Fruit fly (Drosophila melanogaster) whole organism, embryonic: Measurements from ENCODE around the gene GXIVsPLA2.

Experiments
- ATbp ChIP-seq: fragments of 200-800 bp; sonication (Bioruptor generic); optimal IDR thresholded peaks from 2 replicates; lab custom pipeline; 2017; ENCODE audit warnings: missing biosample characterization, mild to moderate bottlenecking, missing genetic modification characterization, missing genetic modification reagents
- Atf-2 ChIP-seq: fragments of 200-800 bp; sonication (Bioruptor generic); optimal IDR thresholded peaks from 2 replicates; lab custom pipeline; 2016; ENCODE audit warnings: missing biosample characterization, missing genetic modification characterization
- Bgb ChIP-seq: fragments of 200-800 bp; sonication (Bioruptor generic); IDR thresholded peaks from 2 replicates; pipeline ENCODE4 v1.3.6; 2022; ENCODE audit warnings: missing biosample characterization, missing genetic modification characterization; ENCODE audit not compliant: partially characterized antibody
- CG10209 ChIP-seq: fragments of 200-800 bp; sonication (Bioruptor generic); optimal IDR thresholded peaks from 3 replicates; lab custom pipeline; 2017; ENCODE audit warnings: missing biosample characterization, mild to moderate bottlenecking, missing genetic modification characterization, missing genetic modification reagents
- CG10267 ChIP-seq: fragments of 200-800 bp; sonication (Bioruptor generic); optimal IDR thresholded peaks from 2 replicates; lab custom pipeline; 2018; ENCODE audit warnings: missing biosample characterization, mild to moderate bottlenecking, missing genetic modification characterization, moderate library complexity
- CG10274 ChIP-seq: fragments of 200-800 bp; sonication (Bioruptor generic); optimal IDR thresholded peaks from 3 replicates; lab custom pipeline; 2017; ENCODE audit warnings: missing biosample characterization, mild to moderate bottlenecking, missing genetic modification characterization
- CG10565 ChIP-seq: fragments of 200-800 bp; sonication (Bioruptor generic); optimal IDR thresholded peaks from 3 replicates; lab custom pipeline; 2016; ENCODE audit warnings: missing biosample characterization, mild to moderate bottlenecking, missing genetic modification characterization
- CG15514 ChIP-seq: fragments of 200-800 bp; sonication (Bioruptor generic); optimal IDR thresholded peaks from 3 replicates; lab custom pipeline; 2017; ENCODE audit warnings: missing biosample characterization, missing genetic modification characterization, mild to moderate bottlenecking, moderate library complexity, missing genetic modification reagents
- CG1603 ChIP-seq: fragments of 200-800 bp; sonication (Bioruptor generic); optimal IDR thresholded peaks from 2 replicates; lab custom pipeline; 2019; ENCODE audit warnings: missing biosample characterization, mild to moderate bottlenecking, missing genetic modification characterization, moderate library complexity
- CG17359 ChIP-seq: fragments of 200-800 bp; sonication (Bioruptor generic); optimal IDR thresholded peaks from 3 replicates; lab custom pipeline; 2018; ENCODE audit warnings: missing biosample characterization, mild to moderate bottlenecking, missing genetic modification characterization, moderate library complexity
- CG17385 ChIP-seq: fragments of 200-800 bp; sonication (Bioruptor generic); optimal IDR thresholded peaks from 3 replicates; lab custom pipeline; 2018; ENCODE audit warnings: missing biosample characterization, mild to moderate bottlenecking, missing genetic modification characterization
- CG17912 ChIP-seq: fragments of 200-800 bp; sonication (Bioruptor generic); optimal IDR thresholded peaks from 2 replicates; lab custom pipeline; 2018; ENCODE audit warnings: missing biosample characterization, mild to moderate bottlenecking, missing genetic modification characterization
- CG18262 ChIP-seq: fragments of 200-800 bp; optimal IDR thresholded peaks from 3 replicates; lab custom pipeline; 2019; ENCODE audit warnings: missing biosample characterization, mild to moderate bottlenecking, missing genetic modification characterization, moderate library complexity
- CG1832 ChIP-seq: fragments of 200-800 bp; sonication (Bioruptor generic); optimal IDR thresholded peaks from 2 replicates; lab custom pipeline; 2017; ENCODE audit warnings: missing biosample characterization, mild to moderate bottlenecking, missing genetic modification characterization, inconsistent platforms
- CG18476 ChIP-seq: fragments of 200-800 bp; sonication (Bioruptor generic); optimal IDR thresholded peaks from 2 replicates; lab custom pipeline; 2016; ENCODE audit warnings: missing biosample characterization, mild to moderate bottlenecking, missing genetic modification characterization
- CG31441 ChIP-seq: fragments of 200-800 bp; sonication (Bioruptor generic); IDR thresholded peaks from 2 replicates; pipeline ENCODE4 v1.3.6; 2022; ENCODE audit warnings: missing biosample characterization, missing genetic modification characterization
- CG6683 ChIP-seq: fragments of 200-800 bp; sonication (Bioruptor generic); optimal IDR thresholded peaks from 2 replicates; lab custom pipeline; 2017; ENCODE audit warnings: missing biosample characterization, mild to moderate bottlenecking, missing genetic modification characterization, missing genetic modification reagents
- CG8359 ChIP-seq: fragments of 200-800 bp; sonication (Bioruptor generic); optimal IDR thresholded peaks from 2 replicates; lab custom pipeline; 2017; ENCODE audit warnings: missing biosample characterization, mild to moderate bottlenecking, missing genetic modification characterization, borderline replicate concordance
- CG8388 ChIP-seq: fragments of 200-800 bp; sonication (Bioruptor generic); optimal IDR thresholded peaks from 2 replicates; lab custom pipeline; 2019; ENCODE audit warnings: missing biosample characterization, mild to moderate bottlenecking, missing genetic modification characterization, moderate library complexity
- CG8478 ChIP-seq: fragments of >200 bp; optimal IDR thresholded peaks from 2 replicates; lab custom pipeline; 2018
- CoRest ChIP-seq: fragments of 200-800 bp; sonication (Bioruptor generic); optimal IDR thresholded peaks from 3 replicates; lab custom pipeline; 2018; ENCODE audit warnings: missing biosample characterization, mild to moderate bottlenecking, missing genetic modification characterization, moderate library complexity
- CrebB ChIP-seq: fragments of 200-800 bp; sonication (Bioruptor generic); optimal IDR thresholded peaks from 3 replicates; lab custom pipeline; 2018; ENCODE audit warnings: missing biosample characterization, mild to moderate bottlenecking, missing genetic modification characterization
- Dad ChIP-seq: fragments of 200-800 bp; sonication (Bioruptor generic); optimal IDR thresholded peaks from 3 replicates; lab custom pipeline; 2016; ENCODE audit warnings: missing biosample characterization, missing genetic modification characterization
- Deaf1 ChIP-seq: fragments of 200-800 bp; optimal IDR thresholded peaks from 3 replicates; lab custom pipeline; 2019; ENCODE audit warnings: missing biosample characterization, mild to moderate bottlenecking, missing genetic modification characterization, moderate library complexity
- E2f1 ChIP-seq: fragments of 200-800 bp; sonication (Bioruptor generic); IDR thresholded peaks from 2 replicates; pipeline ENCODE4 v1.3.6; 2022; ENCODE audit warnings: missing biosample characterization, missing genetic modification characterization
- Fer2 ChIP-seq: fragments of 200-800 bp; sonication (Bioruptor generic); optimal IDR thresholded peaks from 2 replicates; lab custom pipeline; 2018; ENCODE audit warnings: missing biosample characterization, mild to moderate bottlenecking, missing genetic modification characterization, moderate library complexity
- Kr ChIP-seq: fragments of 200-800 bp; sonication (Bioruptor generic); optimal IDR thresholded peaks from 2 replicates; lab custom pipeline; 2017; ENCODE audit warnings: missing biosample characterization, mild to moderate bottlenecking, missing genetic modification characterization
- Lim3 ChIP-seq: fragments of 200-800 bp; sonication (Bioruptor generic); IDR thresholded peaks from 2 replicates; pipeline ENCODE4 v1.3.6; 2022; ENCODE audit warnings: missing biosample characterization, missing genetic modification characterization
- Opbp ChIP-seq: fragments of 200-800 bp; sonication (Bioruptor generic); IDR thresholded peaks from 3 replicates; pipeline ENCODE4 v1.3.6; 2022; ENCODE audit warnings: missing biosample characterization, missing genetic modification characterization; ENCODE audit not compliant: partially characterized antibody
- PHDP ChIP-seq: fragments of 200-800 bp; sonication (Bioruptor generic); optimal IDR thresholded peaks from 3 replicates; lab custom pipeline; 2018; ENCODE audit warnings: missing biosample characterization, mild to moderate bottlenecking, missing genetic modification characterization, moderate library complexity
- Sry-β ChIP-seq: fragments of 200-800 bp; sonication (Bioruptor generic); optimal IDR thresholded peaks from 2 replicates; lab custom pipeline; 2018; ENCODE audit warnings: missing biosample characterization, mild to moderate bottlenecking, missing genetic modification characterization, moderate library complexity
- Sry-δ ChIP-seq: fragments of 200-800 bp; sonication (Bioruptor generic); optimal IDR thresholded peaks from 2 replicates; lab custom pipeline; 2016; ENCODE audit warnings: missing biosample characterization, missing genetic modification characterization
- Tbp ChIP-seq: fragments of >200 bp; optimal IDR thresholded peaks from 2 replicates; lab custom pipeline; 2018; ENCODE audit warnings: missing biosample characterization, missing genetic modification characterization
- Xbp1 ChIP-seq: fragments of 200-800 bp; sonication (Bioruptor generic); optimal IDR thresholded peaks from 3 replicates; lab custom pipeline; 2016; ENCODE audit warnings: missing biosample characterization, mild to moderate bottlenecking, missing genetic modification characterization
- br ChIP-seq: fragments of >200 bp; optimal IDR thresholded peaks from 2 replicates; lab custom pipeline; 2017
- crol ChIP-seq: fragments of 200-800 bp; sonication (Bioruptor generic); IDR thresholded peaks from 2 replicates; pipeline ENCODE4 v1.3.6; 2022; ENCODE audit warnings: missing biosample characterization, missing genetic modification characterization
- da ChIP-seq: fragments of 200-800 bp; sonication (Bioruptor generic); optimal IDR thresholded peaks from 2 replicates; lab custom pipeline; 2016; ENCODE audit warnings: missing biosample characterization, missing genetic modification characterization
- exex ChIP-seq: fragments of 200-800 bp; sonication (Bioruptor generic); optimal IDR thresholded peaks from 4 replicates; lab custom pipeline; 2018; ENCODE audit warnings: missing biosample characterization, mild to moderate bottlenecking, missing genetic modification characterization, moderate library complexity
- h ChIP-seq: fragments of >200 bp; optimal IDR thresholded peaks from 2 replicates; lab custom pipeline; 2017
- ind ChIP-seq: fragments of 200-800 bp; sonication (Bioruptor generic); optimal IDR thresholded peaks from 3 replicates; lab custom pipeline; 2016; ENCODE audit warnings: missing biosample characterization, missing genetic modification characterization
- jigr1 ChIP-seq: fragments of 200-800 bp; sonication (Bioruptor generic); IDR thresholded peaks from 3 replicates; pipeline ENCODE4 v1.3.6; 2022; ENCODE audit warnings: missing biosample characterization, missing genetic modification characterization
- lilli ChIP-seq: fragments of 200-800 bp; sonication (Bioruptor generic); optimal IDR thresholded peaks from 3 replicates; lab custom pipeline; 2016; ENCODE audit warnings: missing biosample characterization, missing genetic modification characterization
- nom ChIP-seq: fragments of 200-800 bp; sonication (Bioruptor generic); optimal IDR thresholded peaks from 2 replicates; lab custom pipeline; 2017; ENCODE audit warnings: missing biosample characterization, missing genetic modification characterization, mild to moderate bottlenecking, moderate library complexity, missing genetic modification reagents
- odd ChIP-seq: fragments of 200-800 bp; sonication (Bioruptor generic); optimal IDR thresholded peaks from 2 replicates; lab custom pipeline; 2017; ENCODE audit warnings: missing biosample characterization, mild to moderate bottlenecking, missing genetic modification characterization
- peb ChIP-seq: fragments of 200-800 bp; sonication (Bioruptor generic); IDR thresholded peaks from 2 replicates; pipeline ENCODE4 v1.3.6; 2022; ENCODE audit warnings: missing biosample characterization, missing genetic modification characterization
- phol ChIP-seq: fragments of 200-800 bp; sonication (Bioruptor generic); optimal IDR thresholded peaks from 3 replicates; lab custom pipeline; 2018; ENCODE audit warnings: missing biosample characterization, mild to moderate bottlenecking, missing genetic modification characterization, moderate library complexity
- salm ChIP-seq: fragments of 200-800 bp; sonication (Bioruptor generic); optimal IDR thresholded peaks from 2 replicates; lab custom pipeline; 2018; ENCODE audit warnings: missing biosample characterization, mild to moderate bottlenecking, missing genetic modification characterization
- stc ChIP-seq: fragments of 200-800 bp; sonication (Bioruptor generic); IDR thresholded peaks from 2 replicates; pipeline ENCODE4 v1.3.6; 2022; ENCODE audit warnings: missing biosample characterization, missing genetic modification characterization
- toy ChIP-seq: fragments of 200-800 bp; sonication (Bioruptor generic); IDR thresholded peaks from 2 replicates; pipeline ENCODE4 v1.3.6; 2022; ENCODE audit warnings: missing biosample characterization, missing genetic modification characterization
- unc-4 ChIP-seq: fragments of 200-800 bp; sonication (Bioruptor generic); IDR thresholded peaks from 2 replicates; pipeline ENCODE4 v1.3.6; 2022; ENCODE audit warnings: missing biosample characterization, missing genetic modification characterization; ENCODE audit not compliant: partially characterized antibody
- vfl ChIP-seq: fragments of 200-800 bp; sonication (Bioruptor generic); optimal IDR thresholded peaks from 2 replicates; lab custom pipeline; 2016; ENCODE audit warnings: missing biosample characterization, missing genetic modification characterization

GXIVsPLA2 gene

DNA sequence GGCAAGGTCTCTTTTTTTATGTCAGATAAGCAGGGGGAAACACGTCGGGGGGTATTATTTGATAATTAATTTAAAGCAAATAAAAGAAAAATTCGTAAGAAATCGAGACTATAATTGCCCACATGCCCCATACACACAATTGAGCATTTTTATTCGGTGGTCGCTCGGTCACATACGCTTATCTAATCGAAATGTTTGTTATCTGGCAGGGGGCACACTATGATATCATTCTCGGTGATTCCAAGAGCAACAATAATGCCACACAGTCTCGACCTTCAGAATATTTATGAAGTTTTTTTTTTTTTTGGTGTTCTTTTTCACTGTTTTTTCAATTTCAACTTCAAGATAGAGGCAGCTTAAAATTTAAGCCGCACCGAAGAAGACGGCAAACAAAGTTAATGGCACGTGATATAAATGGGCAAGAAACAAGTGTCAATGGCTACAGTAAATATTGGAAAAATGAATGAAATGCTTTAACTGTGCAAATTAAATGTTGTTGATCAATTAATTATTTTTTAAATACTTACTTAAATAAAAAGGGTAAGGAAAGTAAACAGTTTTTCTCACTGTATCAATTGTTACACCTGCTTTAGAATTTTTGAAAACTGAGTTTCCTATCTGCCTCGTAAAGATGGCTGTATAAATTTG is 44.6 kb downstream of the GXIVsPLA2 start (continued):
- TF ChIP-seq CG18476 (GFP tag; lab: Kevin White, UChicago), result peak; percentile 41
- peak; percentile 51 for TF ChIP-seq CG15514 (GFP tag; lab: Kevin White, UChicago)
- TF ChIP-seq CG8388, result peak; percentile 48
- TF ChIP-seq br (lab: Kevin White, UChicago), result no peak
- TF ChIP-seq toy (GFP tag; lab: Robert Waterston, UW), result no peak
- TF ChIP-seq CG17912 (GFP tag; lab: Kevin White, UChicago), result no peak
- TF ChIP-seq Kr (GFP tag; lab: Kevin White, UChicago), result no peak
- TF ChIP-seq h, result no peak
- no peak for TF ChIP-seq Lim3 (GFP tag; lab: Robert Waterston, UW)
- no peak for TF ChIP-seq Sry-δ (GFP tag; lab: Kevin White, UChicago)
- TF ChIP-seq CG18262 (tag; lab: Kevin White, UChicago), result peak; percentile 40
- peak; percentile 97 for TF ChIP-seq exex (tag; lab: Kevin White, UChicago)
- peak; percentile 32 for TF ChIP-seq CoRest (tag; lab: Kevin White, UChicago)
- peak; percentile 5 for TF ChIP-seq lilli (GFP tag; lab: Kevin White, UChicago)
- peak; percentile 31 for TF ChIP-seq ATbp (GFP tag; lab: Kevin White, UChicago)
- no peak for TF ChIP-seq CG8359 (GFP tag; lab: Kevin White, UChicago)
- peak; percentile 55 for TF ChIP-seq E2f1
- no peak for TF ChIP-seq odd
- TF ChIP-seq CG31441 (GFP tag; lab: Robert Waterston, UW), result peak; percentile 25; the same call in 1 of the 2 replicates
- TF ChIP-seq CG17385, result peak; percentile 56
- TF ChIP-seq ind (GFP tag; lab: Kevin White, UChicago), result peak; percentile 26
- TF ChIP-seq da (GFP tag; lab: Kevin White, UChicago), result no peak
- no peak for TF ChIP-seq CG10565 (GFP tag; lab: Kevin White, UChicago)
- TF ChIP-seq CG1603, result peak; percentile 25
- TF ChIP-seq PHDP (tag; lab: Kevin White, UChicago), result peak; percentile 63
- no peak for TF ChIP-seq Tbp (GFP tag; lab: Kevin White, UChicago)
- peak; percentile 30 for TF ChIP-seq phol (tag; lab: Kevin White, UChicago)
- TF ChIP-seq unc-4, result no peak
- no peak for TF ChIP-seq nom
- no peak for TF ChIP-seq Sry-β (GFP tag; lab: Kevin White, UChicago)
- TF ChIP-seq CG17359 (tag; lab: Kevin White, UChicago), result peak; percentile 3
- TF ChIP-seq stc (GFP tag; lab: Robert Waterston, UW), result no peak
- no peak for TF ChIP-seq CG10274 (GFP tag; lab: Kevin White, UChicago)
- no peak for TF ChIP-seq CrebB (tag; lab: Kevin White, UChicago)
- TF ChIP-seq Xbp1 (GFP tag; lab: Kevin White, UChicago), result peak; percentile 16

DNA sequence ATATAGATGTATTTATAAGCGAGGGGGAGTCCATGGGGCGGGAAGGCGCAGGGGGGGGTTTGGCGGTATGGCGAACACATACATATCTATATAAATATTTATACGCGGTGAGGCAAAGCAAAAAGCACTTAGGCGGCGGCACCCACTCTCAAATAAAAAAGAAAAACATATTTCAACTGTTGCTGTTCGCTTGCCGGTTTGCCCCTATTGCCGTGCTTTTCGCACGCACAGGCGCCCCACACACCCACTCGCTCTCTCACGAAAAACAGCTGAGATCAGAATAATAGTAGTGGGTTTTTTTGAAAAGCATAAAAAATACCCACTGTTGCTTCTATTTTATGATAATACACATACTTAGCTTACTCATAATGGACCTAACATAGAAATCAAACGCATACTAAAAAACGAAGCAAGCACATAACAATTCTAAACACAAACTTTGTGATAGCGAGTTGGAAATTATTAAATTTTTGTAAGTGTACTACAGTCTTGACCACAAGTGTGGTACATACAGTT is 46.3 kb downstream of the GXIVsPLA2 start:
- peak; percentile 59 for TF ChIP-seq CG1832 (GFP tag; lab: Kevin White, UChicago)
- no peak; the same call in 1 of the 2 replicates for TF ChIP-seq peb (GFP tag; lab: Robert Waterston, UW)
- TF ChIP-seq Fer2 (tag; lab: Kevin White, UChicago), result peak; percentile 21
- TF ChIP-seq Bgb (GFP tag; lab: Robert Waterston, UW), result peak; percentile 44; the same call in 1 of the 2 replicates
- TF ChIP-seq vfl, result peak; percentile 65
- peak; percentile 38 for TF ChIP-seq Dad (GFP tag; lab: Kevin White, UChicago)
- TF ChIP-seq CG6683 (GFP tag; lab: Kevin White, UChicago), result peak; percentile 5
- TF ChIP-seq Deaf1, result peak; percentile 52
- peak; percentile 31 for TF ChIP-seq CG10267
- no peak for TF ChIP-seq Opbp (GFP tag; lab: Robert Waterston, UW)
- TF ChIP-seq CG10209, result peak; percentile 78
- no peak for TF ChIP-seq jigr1 (GFP tag; lab: Robert Waterston, UW)
- peak; percentile 68 for TF ChIP-seq Atf-2 (GFP tag; lab: Kevin White, UChicago)
- peak; percentile 31 for TF ChIP-seq salm (tag; lab: Kevin White, UChicago)
- peak; percentile 95 for TF ChIP-seq crol
- TF ChIP-seq CG8478 (lab: Kevin White, UChicago), result no peak
